Worm (Caenorhabditis elegans) whole organism, L1 larva: Measurements from ENCODE around the gene lact-8.
A peak's percentile ranks its signal among the peaks of the same experiment; 100 is the strongest.

ENCODE experiments used
- aly-2 ChIP-seq: fragments of 150-350 bp; optimal IDR thresholded peaks from 2 replicates; lab custom pipeline; 2014; ENCODE audit warnings: missing biosample characterization, missing genetic modification characterization
- egl-27 ChIP-seq, 2 experiments: fragments of 150-350 bp in 1 of 2; sonication (generic microtip); optimal IDR thresholded peaks; 3 replicates each; lab custom pipeline; 2017 to 2018; ENCODE audit warnings: missing biosample characterization in 2 of 2, missing genetic modification characterization in 2 of 2, missing genetic modification reagents in 2 of 2
- jun-1 ChIP-seq: fragments of 150-350 bp; optimal IDR thresholded peaks from 2 replicates; lab custom pipeline; 2014; ENCODE audit warnings: missing biosample characterization, missing genetic modification reagents, missing genetic modification characterization
- lin-13 ChIP-seq: fragments of 150-350 bp; optimal IDR thresholded peaks from 2 replicates; lab custom pipeline; 2014; ENCODE audit warnings: missing biosample characterization, missing genetic modification reagents, missing genetic modification characterization
- mep-1 ChIP-seq: fragments of 150-350 bp; optimal IDR thresholded peaks from 2 replicates; lab custom pipeline; 2014; ENCODE audit warnings: missing biosample characterization, missing genetic modification characterization
- nhr-71 ChIP-seq: sonication (generic microtip); optimal IDR thresholded peaks from 2 replicates; lab custom pipeline; 2016; ENCODE audit warnings: mild to moderate bottlenecking, missing genetic modification characterization, moderate library complexity, missing compliant biosample characterization
- tlp-1 ChIP-seq: fragments of 150-350 bp; optimal IDR thresholded peaks from 2 replicates; lab custom pipeline; 2014; ENCODE audit warnings: missing biosample characterization, missing genetic modification characterization
- unc-130 ChIP-seq: fragments of 150-350 bp; optimal IDR thresholded peaks from 2 replicates; lab custom pipeline; 2017; ENCODE audit warnings: missing biosample characterization, missing genetic modification characterization, inconsistent platforms
- unc-86 ChIP-seq: sonication (generic microtip); optimal IDR thresholded peaks from 2 replicates; lab custom pipeline; 2016; ENCODE audit warnings: missing genetic modification characterization, missing compliant biosample characterization

ce11 chrV:11071453-11071852 lies 22.0 kb downstream of the lact-8 start:
- TF ChIP-seq tlp-1 (tag; lab: Kevin White, UChicago) (no peak), aly-2 (peak; percentile 95), lin-13 (GFP tag; lab: Kevin White, UChicago) (no peak), nhr-71 (no peak), unc-130 (tag; lab: Kevin White, UChicago) (no peak), unc-86 (tag; lab: Kevin White, UChicago) (no peak), jun-1 (tag; lab: Kevin White, UChicago) (no peak), egl-27 (tag; optimal IDR thresholded peaks at IDR 0.05; lab: Kevin White, UChicago) (no peak), mep-1 (tag; lab: Kevin White, UChicago) (no peak)
